Worm (Caenorhabditis elegans): ENCODE measurements around the gene ZK1086.3.

ZK1086.3 gene

DNA sequence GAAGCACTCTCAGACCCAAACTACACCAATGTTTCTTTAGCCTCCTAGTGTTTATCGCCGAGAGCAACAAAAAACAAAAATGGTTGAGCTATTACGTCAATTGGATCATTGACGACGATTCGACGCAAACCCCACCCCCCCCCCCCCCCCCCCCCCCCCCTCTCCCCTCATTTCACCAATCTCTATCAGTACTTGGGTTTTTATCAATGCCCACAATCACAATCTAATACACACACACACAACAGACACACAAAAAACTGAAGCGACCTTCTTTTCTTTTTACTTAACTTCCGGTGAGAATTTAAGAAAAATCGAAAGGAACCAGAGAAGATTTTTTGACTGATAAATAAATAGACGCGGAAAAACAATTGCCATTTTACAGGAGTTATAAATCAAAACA is 15.1 kb upstream of the ZK1086.3 start:
- TF ChIP-seq unc-62 (GFP tag; optimal IDR thresholded peaks at IDR 0.05): no peak

DNA sequence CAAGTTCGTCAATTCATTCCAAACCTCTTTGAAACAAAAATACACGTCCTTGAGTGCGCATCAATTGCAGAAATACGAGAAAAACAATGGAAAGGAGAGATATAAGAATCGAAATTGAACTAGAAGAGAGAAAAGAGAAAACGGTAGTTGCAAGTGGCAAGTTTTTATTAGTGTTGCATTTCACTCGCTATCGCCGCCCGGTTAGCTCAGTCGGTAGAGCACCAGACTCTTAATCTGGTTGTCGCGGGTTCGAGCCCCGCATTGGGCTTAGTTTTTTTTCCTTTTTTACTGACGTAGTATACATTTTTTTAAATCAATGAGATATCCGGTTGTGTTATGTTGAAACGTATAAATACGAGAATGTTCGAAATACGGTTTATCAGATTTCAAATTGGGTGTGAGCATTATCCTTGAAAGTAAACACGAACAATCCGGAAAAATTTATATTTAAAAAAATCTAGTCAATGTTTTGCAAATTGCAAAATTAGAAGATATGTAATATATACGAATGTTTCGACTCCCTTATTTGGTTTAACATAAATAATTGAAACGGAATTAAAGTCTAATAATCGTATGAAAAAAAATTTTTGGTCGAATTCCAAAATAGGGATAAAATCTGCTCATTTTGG is 9.1 kb upstream of the ZK1086.3 start:
- TF ChIP-seq unc-62 (GFP tag; optimal IDR thresholded peaks at IDR 0.05): no peak

DNA sequence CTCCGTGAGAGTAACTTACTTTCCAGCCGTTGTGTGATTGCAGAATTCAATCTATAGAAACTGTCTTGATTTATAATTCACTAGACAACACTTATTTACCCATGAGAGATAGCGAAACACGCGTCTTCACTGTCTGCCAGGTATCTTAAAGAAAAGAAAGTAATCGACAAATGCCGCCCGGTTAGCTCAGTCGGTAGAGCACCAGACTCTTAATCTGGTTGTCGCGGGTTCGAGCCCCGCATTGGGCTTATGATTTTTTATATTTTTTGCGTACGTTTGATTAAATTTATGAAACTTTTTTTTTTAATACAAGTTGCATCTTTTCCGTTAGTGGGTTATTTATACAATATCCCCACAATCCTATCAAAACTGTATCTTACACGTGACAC is 8.6 kb upstream of the ZK1086.3 start:
- no peak for TF ChIP-seq unc-62 (GFP tag; optimal IDR thresholded peaks at IDR 0.05)

DNA sequence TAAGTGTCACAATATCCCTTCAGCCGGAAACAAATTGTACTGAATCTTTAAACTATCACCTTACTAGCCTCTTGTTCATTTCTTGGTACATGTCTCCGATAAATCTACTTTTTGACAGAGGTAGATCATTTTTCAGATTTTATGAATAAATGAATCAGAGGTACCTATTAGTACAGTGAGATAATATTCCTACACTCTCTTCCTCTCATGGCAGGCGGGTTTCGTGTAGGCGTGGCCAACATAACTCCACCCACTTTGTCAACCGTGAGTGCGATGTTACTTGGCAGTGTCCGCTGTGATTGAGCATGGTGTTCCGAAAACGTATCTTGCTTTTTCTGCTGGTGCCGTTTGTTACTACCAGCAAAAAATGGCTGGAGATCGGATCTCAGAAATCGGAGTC is 5.4 kb upstream of the ZK1086.3 start, which contains the start of gene F55F3.4:
Gene F55F3.4 (plus strand): TSS at position 301 of the 400 bp plus-strand sequence.
- TF ChIP-seq unc-62 (GFP tag; optimal IDR thresholded peaks at IDR 0.05): no peak

DNA sequence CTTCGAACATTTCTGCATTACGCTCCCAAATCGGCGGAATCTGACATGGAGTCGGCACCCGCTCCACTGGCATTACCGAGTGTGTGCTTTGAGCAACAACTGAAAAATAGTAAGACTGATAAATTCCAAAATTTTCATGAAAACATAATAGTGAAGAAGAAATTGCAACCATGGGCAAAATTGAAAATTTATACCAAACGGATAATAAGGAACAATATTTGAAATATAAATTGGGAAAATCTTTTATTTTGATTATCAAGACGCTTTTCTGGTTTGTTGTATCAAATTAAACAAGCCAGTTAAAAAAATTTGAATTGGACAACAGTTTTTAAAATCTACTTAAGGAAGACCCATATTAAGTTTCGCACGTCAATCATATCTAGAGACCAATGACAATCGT is 2.9 kb downstream of the ZK1086.3 start, which contains the start of gene ZK1086.2:
Gene ZK1086.2 (minus strand): TSS at position 101 of the 400 bp plus-strand sequence.
- no peak for TF ChIP-seq unc-62 (GFP tag; optimal IDR thresholded peaks at IDR 0.05)

DNA sequence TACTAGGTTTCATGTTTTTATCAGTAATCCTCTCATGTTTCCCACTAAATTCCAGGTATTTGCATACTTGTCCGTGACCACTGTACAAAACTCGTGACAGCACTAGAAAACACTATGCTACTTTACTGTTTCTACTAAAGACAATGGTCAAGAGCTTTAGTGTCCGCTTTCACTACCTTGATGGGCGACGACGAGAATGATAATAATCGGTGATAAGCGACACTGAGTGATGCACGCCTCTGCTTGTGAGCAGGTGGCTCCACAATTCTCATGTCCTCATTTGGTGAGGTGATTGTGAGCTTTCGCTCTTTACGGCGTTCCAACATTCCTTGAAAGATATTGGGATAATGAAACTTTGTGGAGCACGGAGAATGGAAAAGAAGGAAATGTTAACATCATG is 12.6 kb downstream of the ZK1086.3 start:
- TF ChIP-seq unc-62 (GFP tag; optimal IDR thresholded peaks at IDR 0.05): no peak

DNA sequence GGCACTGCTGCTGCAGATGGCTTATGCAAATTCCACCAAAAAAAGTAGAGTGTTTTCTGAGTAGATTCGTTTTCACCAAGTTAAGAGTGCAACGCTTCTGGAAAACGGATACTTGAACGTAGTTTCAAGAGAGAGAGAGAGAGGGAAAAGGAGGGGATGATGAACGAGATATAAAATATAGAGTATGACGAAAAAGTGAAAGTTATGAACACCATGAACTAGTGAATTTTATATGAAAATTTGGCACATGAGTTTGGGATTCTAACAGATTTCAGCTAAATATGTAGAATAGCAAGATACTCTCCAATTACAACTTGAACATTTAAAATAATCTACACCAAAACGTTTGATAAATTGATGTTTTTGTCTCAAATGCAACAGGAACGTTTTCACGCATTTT is 19.1 kb downstream of the ZK1086.3 start, which contains the start of gene obr-3:
Gene obr-3 (minus strand): TSS at position 101 of the 400 bp plus-strand sequence.
- no peak for TF ChIP-seq unc-62 (GFP tag; optimal IDR thresholded peaks at IDR 0.05)

DNA sequence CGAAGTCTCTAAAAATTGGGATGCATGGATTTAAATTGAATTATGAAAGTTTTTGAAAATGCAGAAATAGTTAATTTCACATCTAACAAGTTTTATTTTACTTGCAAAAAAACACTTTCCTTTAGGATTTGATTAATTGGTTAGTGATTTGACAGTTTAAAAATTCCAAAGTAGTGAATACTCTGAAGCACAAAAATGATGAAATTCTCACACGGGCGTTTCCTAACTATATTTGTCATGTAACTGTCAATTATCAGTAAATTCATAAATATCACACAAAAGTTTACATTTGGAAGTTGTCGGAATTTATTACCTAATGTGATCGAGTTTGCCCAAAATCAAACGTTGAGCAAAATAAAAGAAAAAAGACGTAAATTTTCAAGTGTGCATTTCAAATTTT is 20.5 kb downstream of the ZK1086.3 start:
- no peak for TF ChIP-seq unc-62 (GFP tag; optimal IDR thresholded peaks at IDR 0.05)

DNA sequence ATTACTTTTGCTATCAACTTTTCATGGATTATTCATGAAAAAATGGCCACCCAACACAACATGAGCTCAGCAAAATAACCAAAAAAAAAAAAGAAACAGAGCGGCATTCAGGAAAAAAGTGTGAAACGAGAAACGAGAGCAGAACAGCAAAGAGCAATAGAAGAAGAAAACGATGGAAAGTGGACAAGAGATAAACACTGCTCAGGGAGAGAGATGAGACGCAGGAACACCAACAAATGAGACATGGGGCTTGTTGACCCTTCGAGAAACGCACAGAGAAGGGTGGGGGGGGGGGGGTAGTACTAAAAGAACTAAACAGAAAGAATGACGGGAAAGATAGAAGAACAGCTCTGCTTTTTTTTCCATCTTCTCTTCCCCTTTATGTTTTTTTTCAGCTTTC is 21.3 kb downstream of the ZK1086.3 start:
- no peak for TF ChIP-seq unc-62 (GFP tag; optimal IDR thresholded peaks at IDR 0.05)

DNA sequence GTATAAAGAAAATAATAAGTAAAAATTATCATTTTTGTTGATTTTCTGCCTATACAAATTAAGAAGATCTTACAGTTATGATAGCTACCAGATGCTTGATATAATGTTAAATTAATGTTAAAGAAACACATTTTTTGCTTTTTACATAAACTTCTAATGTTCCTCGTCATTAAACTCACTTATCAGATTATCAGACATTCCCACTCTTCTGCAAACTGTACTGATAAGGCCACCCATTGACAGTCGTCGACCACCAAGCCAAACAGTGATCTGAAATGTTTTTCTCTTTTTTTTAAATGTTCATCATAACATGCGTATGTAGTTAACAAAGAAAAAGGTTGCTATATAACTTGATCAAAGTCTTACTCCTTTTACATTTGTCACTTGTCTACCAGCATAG is 28.2 kb downstream of the ZK1086.3 start:
- TF ChIP-seq unc-62 (GFP tag; optimal IDR thresholded peaks at IDR 0.05): no peak

DNA sequence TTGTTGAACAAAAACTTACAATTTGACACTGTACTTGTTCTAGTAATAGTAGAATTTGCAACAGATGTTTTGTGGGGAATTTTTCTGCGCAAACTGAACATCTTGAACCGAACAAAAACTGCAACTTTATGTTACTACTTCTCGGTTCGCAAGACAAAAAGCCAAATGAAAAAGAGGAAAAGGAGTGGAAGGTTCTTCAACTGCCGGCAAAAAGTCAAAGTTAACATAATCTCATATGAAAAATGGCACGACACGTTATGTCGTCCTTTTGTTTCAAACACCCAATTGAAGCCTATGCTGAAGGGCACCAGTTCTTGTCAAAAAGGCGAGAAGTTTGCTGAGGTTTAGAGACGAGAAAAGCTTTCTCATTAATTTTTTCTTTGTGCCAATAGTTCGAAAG is 32.9 kb downstream of the ZK1086.3 start, which contains the start of gene twk-23:
Gene twk-23 (minus strand): TSS at position 101 of the 400 bp plus-strand sequence.
- no peak for TF ChIP-seq unc-62 (GFP tag; optimal IDR thresholded peaks at IDR 0.05)

DNA sequence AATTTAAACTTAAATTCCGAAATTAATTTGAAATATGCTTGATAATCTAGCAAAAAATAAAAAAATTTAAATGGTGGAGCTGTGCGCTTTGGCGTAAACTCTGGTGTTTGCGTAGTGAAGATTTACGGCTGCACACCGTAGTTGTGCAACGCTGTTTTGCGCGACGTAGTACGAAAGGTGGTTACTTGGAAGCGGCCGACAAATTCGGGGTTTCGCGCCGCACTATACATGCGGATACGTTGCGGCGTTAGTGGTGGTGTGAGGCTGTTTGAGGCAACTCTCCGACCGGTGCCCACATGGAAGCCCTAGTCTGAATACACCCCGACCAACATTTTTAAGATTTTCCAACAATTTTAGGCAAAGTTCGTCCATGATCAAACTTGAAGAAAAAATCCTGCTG is 42.8 kb downstream of the ZK1086.3 start:
- TF ChIP-seq unc-62 (GFP tag; optimal IDR thresholded peaks at IDR 0.05): no peak

DNA sequence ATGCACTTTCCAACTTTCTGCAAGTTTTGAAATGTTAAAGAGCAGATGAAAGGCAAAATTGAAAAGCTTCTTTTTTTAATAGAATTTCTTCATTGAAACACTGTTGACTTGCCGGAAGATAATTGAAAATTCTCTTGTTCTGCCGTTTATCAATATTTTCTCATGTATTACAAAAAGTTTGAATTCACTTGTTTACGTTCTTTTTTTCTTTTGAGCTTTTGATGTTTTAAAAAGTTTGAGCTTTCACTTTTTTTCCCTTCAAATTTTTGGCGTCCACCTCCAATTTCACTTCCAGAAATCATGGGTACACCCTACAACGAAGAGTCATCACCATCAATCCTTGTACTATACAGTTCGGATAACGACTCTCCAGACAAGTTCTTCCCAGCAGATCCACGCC is 43.5 kb downstream of the ZK1086.3 start, which contains the start of gene F19D8.2:
Gene F19D8.2 (plus strand): TSS at position 301 of the 400 bp plus-strand sequence.
- no peak for TF ChIP-seq unc-62 (GFP tag; optimal IDR thresholded peaks at IDR 0.05)

DNA sequence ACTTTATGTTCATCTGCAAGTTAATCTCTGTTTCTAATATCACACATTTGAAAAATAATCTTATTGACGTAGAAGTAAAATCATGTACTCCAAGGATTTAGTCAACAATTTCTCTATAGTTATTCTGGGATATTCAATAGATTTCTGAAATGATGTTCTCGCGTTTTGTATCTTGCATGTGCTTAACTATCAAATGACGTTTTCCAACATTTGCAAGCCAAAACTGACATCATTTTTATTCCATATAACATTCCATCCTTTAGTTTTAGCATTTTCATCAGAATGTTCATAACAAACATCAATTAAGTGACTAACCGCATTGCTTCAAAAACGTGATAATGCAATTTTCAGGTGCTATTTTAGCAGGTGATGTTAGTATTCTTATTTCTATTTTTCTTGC is 47.4 kb downstream of the ZK1086.3 start:
- TF ChIP-seq unc-62 (GFP tag; optimal IDR thresholded peaks at IDR 0.05): no peak

DNA sequence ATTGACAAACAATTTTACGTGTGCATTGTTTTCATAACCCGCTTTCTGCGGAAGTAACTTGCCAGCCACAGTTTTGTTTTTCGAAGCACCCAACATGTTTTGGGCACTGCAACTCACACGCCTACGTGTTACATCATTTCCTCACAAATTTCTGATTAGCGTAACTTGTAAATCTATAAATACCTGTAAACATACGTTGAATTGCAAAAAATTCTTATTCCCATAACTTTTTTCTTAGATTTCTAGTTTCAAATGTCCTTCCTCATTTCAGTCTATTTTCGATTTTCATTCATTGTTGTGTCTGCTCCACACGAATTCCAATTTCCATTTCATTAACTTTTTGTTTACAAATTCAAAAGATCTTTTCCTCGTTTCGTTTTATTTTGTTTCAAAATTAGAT is 49.7 kb downstream of the ZK1086.3 start:
- no peak for TF ChIP-seq unc-62 (GFP tag; optimal IDR thresholded peaks at IDR 0.05)

DNA sequence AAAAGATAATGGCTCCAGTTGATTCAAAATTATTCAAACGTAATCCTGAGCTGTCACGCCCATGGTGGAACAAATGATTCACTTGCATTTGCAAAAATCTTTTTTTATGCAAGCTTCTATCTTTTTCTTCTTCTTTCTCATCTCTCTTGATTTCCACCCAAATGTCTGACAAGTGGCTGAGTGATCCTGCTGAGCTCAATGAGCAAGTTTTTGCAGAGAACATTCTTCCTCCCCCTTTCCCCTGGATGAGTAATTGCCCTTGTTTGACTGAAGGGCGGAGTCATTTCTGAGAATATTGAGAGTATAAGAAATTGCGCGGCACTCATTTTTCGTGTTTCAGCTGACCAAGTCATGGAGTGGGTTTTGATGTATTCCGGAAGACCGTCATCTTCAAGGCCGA is 50.6 kb downstream of the ZK1086.3 start, which contains the start of gene M03B6.1:
Gene M03B6.1 (plus strand): TSS at position 334 of the 400 bp plus-strand sequence.
- TF ChIP-seq unc-62 (GFP tag; optimal IDR thresholded peaks at IDR 0.05): no peak

Data from whole organism, dauer.